Worm (Caenorhabditis elegans): ENCODE measurements around the gene srx-60.

- TF ChIP-seq efl-1 (GFP tag; optimal IDR thresholded peaks at IDR 0.05) = no peak
- no peak for TF ChIP-seq unc-62 (GFP tag; optimal IDR thresholded peaks at IDR 0.05)
- no peak for TF ChIP-seq lin-35 (GFP tag; optimal IDR thresholded peaks at IDR 0.05)
- TF ChIP-seq ama-1 (optimal IDR thresholded peaks at IDR 0.05) = no peak
- no peak for TF ChIP-seq ama-1 (GFP tag; optimal IDR thresholded peaks at IDR 0.05)
- no peak for TF ChIP-seq mcd-1 (GFP tag; IDR thresholded peaks at IDR 0.05)
- TF ChIP-seq snpc-1.3 (tag; optimal IDR thresholded peaks at IDR 0.05; ENCODE audit: insufficient read depth) = no peak
- no peak for TF ChIP-seq madf-3 (GFP tag; IDR thresholded peaks at IDR 0.05)
- TF ChIP-seq akir-1 (GFP tag; optimal IDR thresholded peaks at IDR 0.05) = no peak
- no peak for TF ChIP-seq hmg-1.2 (GFP tag; IDR thresholded peaks at IDR 0.05)
- TF ChIP-seq F22D6.2 (tag; optimal IDR thresholded peaks at IDR 0.05) = no peak
- no peak for TF ChIP-seq F10E7.11 (tag; optimal IDR thresholded peaks at IDR 0.05)
Measured at ce11 chrV:7409599-7409998, 8.9 kb downstream of the srx-60 start, which contains the start of gene R13D7.2.

Data from whole organism, young adult.